Worm (Caenorhabditis elegans) whole organism, L2 larva: ENCODE measurements around the gene F15E6.10.

ENCODE experiments used
- elt-3 ChIP-seq: sonication (generic microtip); optimal IDR thresholded peaks from 2 replicates; lab custom pipeline; 2017; ENCODE audit warnings: missing biosample characterization, missing genetic modification characterization
- lsy-2 ChIP-seq, 2 experiments: fragments of 150-350 bp in 1 of 2; sonication (generic microtip) in 1 of 2; optimal IDR thresholded peaks; 2 replicates each; lab custom pipeline; 2014 to 2017; ENCODE audit warnings: missing biosample characterization in 2 of 2, missing genetic modification characterization in 2 of 2
- nhr-10 ChIP-seq: sonication (generic microtip); optimal IDR thresholded peaks from 2 replicates; lab custom pipeline; 2017; ENCODE audit warnings: missing biosample characterization, missing genetic modification characterization
- nhr-129 ChIP-seq: fragments of 150-350 bp; optimal IDR thresholded peaks from 2 replicates; lab custom pipeline; 2014; ENCODE audit warnings: missing biosample characterization, missing genetic modification characterization
- nhr-25 ChIP-seq: fragments of 150-350 bp; sonication (generic microtip); optimal IDR thresholded peaks from 3 replicates; lab custom pipeline; 2014; ENCODE audit warnings: missing biosample characterization, missing genetic modification characterization
- unc-39 ChIP-seq: fragments of 150-350 bp; optimal IDR thresholded peaks from 2 replicates; lab custom pipeline; 2014; ENCODE audit warnings: missing biosample characterization, missing genetic modification characterization
- ztf-11 ChIP-seq: sonication (generic microtip); optimal IDR thresholded peaks from 2 replicates; lab custom pipeline; 2017; ENCODE audit warnings: missing biosample characterization, missing genetic modification characterization
- ztf-4 ChIP-seq: fragments of 150-350 bp; optimal IDR thresholded peaks from 2 replicates; lab custom pipeline; 2014; ENCODE audit warnings: missing biosample characterization, missing genetic modification characterization

DNA sequence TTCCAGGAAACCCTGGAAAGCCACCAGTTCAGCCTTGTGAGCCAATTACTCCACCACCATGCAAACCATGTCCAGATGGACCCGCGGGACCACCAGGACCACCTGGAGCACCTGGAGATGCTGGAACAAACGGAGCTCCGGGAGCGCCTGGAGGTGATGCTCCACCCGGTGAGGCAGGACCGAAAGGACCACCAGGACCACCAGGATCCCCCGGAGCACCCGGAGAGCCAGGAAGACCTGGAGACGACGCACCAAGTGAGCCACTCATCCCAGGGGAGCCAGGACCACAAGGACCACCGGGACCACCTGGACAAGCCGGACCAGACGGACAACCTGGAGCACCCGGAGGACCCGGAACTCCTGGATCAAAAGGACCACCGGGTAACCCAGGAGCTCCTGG, 28.0 kb upstream of the F15E6.10 start:
- TF ChIP-seq ztf-11 (tag; lab: Kevin White, UChicago): no peak
- no peak for TF ChIP-seq nhr-10 (tag; lab: Kevin White, UChicago)
- TF ChIP-seq ztf-4 (tag; lab: Kevin White, UChicago): no peak
- TF ChIP-seq lsy-2 (tag; optimal IDR thresholded peaks at IDR 0.05; lab: Kevin White, UChicago): no peak
- TF ChIP-seq nhr-25 (tag; lab: Kevin White, UChicago): no peak
- no peak for TF ChIP-seq elt-3 (tag; lab: Kevin White, UChicago)
- TF ChIP-seq unc-39 (tag; lab: Kevin White, UChicago): no peak
- no peak for TF ChIP-seq nhr-129 (tag; lab: Kevin White, UChicago)
